Worm (Caenorhabditis elegans) whole organism, L4/young adult: ENCODE measurements around the gene B0564.2.

Source experiments
- W03F9.2 ChIP-seq: fragments of 150-350 bp; optimal IDR thresholded peaks from 2 replicates; lab custom pipeline; 2014; ENCODE audit warnings: missing biosample characterization, missing genetic modification characterization
- dao-5 ChIP-seq: sonication (generic microtip); optimal IDR thresholded peaks from 2 replicates; lab custom pipeline; 2016; ENCODE audit warnings: missing genotype, missing genetic modification characterization, moderate library complexity, missing compliant biosample characterization
- him-1 ChIP-seq: sonication (generic microtip); optimal IDR thresholded peaks from 2 replicates; lab custom pipeline; 2016; ENCODE audit warnings: missing genotype, missing genetic modification reagents, missing genetic modification characterization, missing compliant biosample characterization

ce11 chrIV:13082836-13083763 lies 24.4 kb upstream of the B0564.2 start:
- TF ChIP-seq him-1 (tag; lab: Kevin White, UChicago) (no peak), W03F9.2 (tag; lab: Kevin White, UChicago) (no peak), dao-5 (no peak)
